Fruit fly (Drosophila melanogaster) whole organism, pupa: ENCODE results near the gene Mkp3.
A peak's percentile ranks its signal among the peaks of the same experiment; 100 is the strongest.

Experiments
- CG10348 ChIP-seq: fragments of 200-800 bp; sonication (Bioruptor generic); IDR thresholded peaks from 2 replicates; pipeline ENCODE4 v1.3.6; 2022; ENCODE audit warnings: missing biosample characterization, missing genetic modification characterization
- CG12605 ChIP-seq: fragments of 200-800 bp; sonication (Bioruptor generic); IDR thresholded peaks from 2 replicates; pipeline ENCODE4 v1.3.6; 2022; ENCODE audit warnings: missing biosample characterization, missing genetic modification characterization
- CG13204 ChIP-seq: fragments of 200-800 bp; sonication (Bioruptor generic); optimal IDR thresholded peaks from 2 replicates; lab custom pipeline; 2018; ENCODE audit warnings: missing biosample characterization, mild to moderate bottlenecking, missing genetic modification characterization, moderate library complexity
- CG14655 ChIP-seq: fragments of 200-800 bp; sonication (Bioruptor generic); optimal IDR thresholded peaks from 3 replicates; lab custom pipeline; 2017; ENCODE audit warnings: mild to moderate bottlenecking, missing biosample characterization, missing genetic modification reagents, missing genetic modification characterization
- CG15710 ChIP-seq: fragments of 200-800 bp; sonication (Bioruptor generic); optimal IDR thresholded peaks from 2 replicates; lab custom pipeline; 2018; ENCODE audit warnings: missing biosample characterization, mild to moderate bottlenecking, missing genetic modification characterization, moderate library complexity
- CG17806 ChIP-seq: fragments of 200-800 bp; sonication (Bioruptor generic); optimal IDR thresholded peaks from 2 replicates; lab custom pipeline; 2018; ENCODE audit warnings: missing biosample characterization, mild to moderate bottlenecking, missing genetic modification characterization, moderate library complexity
- CG32121 ChIP-seq: fragments of 200-800 bp; sonication (Bioruptor generic); IDR thresholded peaks from 2 replicates; pipeline ENCODE4 v1.3.6; 2022; ENCODE audit warnings: missing biosample characterization, missing genetic modification characterization
- CG34367 ChIP-seq: fragments of 200-800 bp; sonication (Bioruptor generic); optimal IDR thresholded peaks from 2 replicates; lab custom pipeline; 2018; ENCODE audit warnings: missing biosample characterization, mild to moderate bottlenecking, missing genetic modification characterization
- CG4496 ChIP-seq: fragments of 200-800 bp; sonication (Bioruptor generic); IDR thresholded peaks from 3 replicates; pipeline ENCODE4 v1.3.6; 2022; ENCODE audit warnings: missing biosample characterization, missing genetic modification characterization
- CG8159 ChIP-seq: fragments of 200-800 bp; sonication (Bioruptor generic); optimal IDR thresholded peaks from 3 replicates; lab custom pipeline; 2018; ENCODE audit warnings: missing biosample characterization, mild to moderate bottlenecking, missing genetic modification characterization, moderate library complexity
- CG8301 ChIP-seq: fragments of 200-800 bp; sonication (Bioruptor generic); optimal IDR thresholded peaks from 2 replicates; lab custom pipeline; 2018; ENCODE audit warnings: missing biosample characterization, mild to moderate bottlenecking, missing genetic modification characterization
- CG9948 ChIP-seq: fragments of 200-800 bp; sonication (Bioruptor generic); optimal IDR thresholded peaks from 2 replicates; lab custom pipeline; 2018; ENCODE audit warnings: missing biosample characterization, mild to moderate bottlenecking, missing genetic modification characterization, moderate library complexity
- D1 ChIP-seq: fragments of 200-800 bp; sonication (Bioruptor generic); optimal IDR thresholded peaks from 2 replicates; lab custom pipeline; 2018; ENCODE audit warnings: missing biosample characterization, mild to moderate bottlenecking, missing genetic modification characterization, moderate library complexity
- EcR ChIP-seq: fragments of 200-800 bp; sonication (Bioruptor generic); optimal IDR thresholded peaks from 3 replicates; lab custom pipeline; 2019; ENCODE audit warnings: missing biosample characterization, missing genetic modification characterization, mild to moderate bottlenecking, moderate library complexity, missing genetic modification reagents
- Ets98B ChIP-seq: fragments of 200-800 bp; sonication (Bioruptor generic); IDR thresholded peaks from 2 replicates; pipeline ENCODE4 v1.3.6; 2022; ENCODE audit warnings: missing biosample characterization, missing genetic modification characterization
- Pif1A ChIP-seq: fragments of 200-800 bp; sonication (Bioruptor generic); optimal IDR thresholded peaks from 3 replicates; lab custom pipeline; 2016; ENCODE audit warnings: missing biosample characterization, missing genetic modification characterization
- Pif1B ChIP-seq: fragments of 200-800 bp; sonication (Bioruptor generic); optimal IDR thresholded peaks from 3 replicates; lab custom pipeline; 2016; ENCODE audit warnings: missing biosample characterization, missing genetic modification characterization
- Snoo ChIP-seq: fragments of 200-800 bp; sonication (Bioruptor generic); optimal IDR thresholded peaks from 3 replicates; lab custom pipeline; 2017; ENCODE audit warnings: missing biosample characterization, mild to moderate bottlenecking, missing genetic modification characterization, inconsistent platforms
- fd96Ca ChIP-seq: fragments of 200-800 bp; sonication (Bioruptor generic); IDR thresholded peaks from 3 replicates; pipeline ENCODE4 v1.3.6; 2022; ENCODE audit warnings: missing biosample characterization, missing genetic modification characterization
- gl ChIP-seq: fragments of 200-800 bp; sonication (Bioruptor generic); optimal IDR thresholded peaks from 2 replicates; lab custom pipeline; 2018; ENCODE audit warnings: missing biosample characterization, mild to moderate bottlenecking, missing genetic modification characterization
- rn ChIP-seq: fragments of 200-800 bp; sonication (Bioruptor generic); IDR thresholded peaks from 2 replicates; pipeline ENCODE4 v1.3.6; 2022; ENCODE audit warnings: missing biosample characterization, missing genetic modification characterization

Gene Mkp3

DNA sequence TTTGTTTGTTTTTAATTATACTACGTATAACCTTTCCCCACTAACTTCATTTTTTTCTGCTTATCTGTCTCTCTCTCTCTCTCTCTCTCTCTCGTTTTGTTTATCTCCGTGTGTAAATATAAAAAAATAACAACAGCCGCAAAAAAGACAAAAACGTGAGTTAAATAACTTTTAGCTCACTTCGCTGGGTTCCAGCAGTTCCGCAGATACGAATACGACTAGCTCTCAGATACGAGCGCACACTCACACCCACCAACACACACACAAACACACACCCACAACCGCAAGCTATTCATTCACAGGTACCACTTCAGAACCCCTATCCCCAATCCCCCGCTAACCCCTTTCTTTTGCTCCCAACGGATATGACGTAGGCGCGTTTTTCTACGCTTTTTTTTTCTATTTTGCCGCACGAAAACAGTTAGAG is 14.0 kb downstream of the Mkp3 start:
- no peak for TF ChIP-seq rn (GFP tag; lab: Robert Waterston, UW)
- TF ChIP-seq gl (tag; lab: Kevin White, UChicago): peak; percentile 47
- TF ChIP-seq CG10348: no peak
- peak; percentile 80 for TF ChIP-seq CG13204 (GFP tag; lab: Kevin White, UChicago)
- TF ChIP-seq CG17806 (tag; lab: Kevin White, UChicago): peak; percentile 57
- TF ChIP-seq EcR (GFP tag; lab: Kevin White, UChicago): peak; percentile 53
- TF ChIP-seq CG15710 (tag; lab: Kevin White, UChicago): peak; percentile 72
- TF ChIP-seq Snoo (tag; lab: Kevin White, UChicago): peak; percentile 44
- peak; percentile 68 for TF ChIP-seq CG32121
- peak; percentile 83 for TF ChIP-seq Pif1A (GFP tag; lab: Kevin White, UChicago)
- TF ChIP-seq CG8301 (tag; lab: Kevin White, UChicago): peak; percentile 75
- TF ChIP-seq CG14655: peak; percentile 78
- peak; percentile 86 for TF ChIP-seq CG12605 (GFP tag; lab: Robert Waterston, UW)
- TF ChIP-seq D1: peak; percentile 9
- TF ChIP-seq CG34367 (tag; lab: Kevin White, UChicago): peak; percentile 77
- TF ChIP-seq CG8159 (tag; lab: Kevin White, UChicago): peak; percentile 84
- TF ChIP-seq CG4496: peak; percentile 80
- TF ChIP-seq Ets98B (GFP tag; lab: Robert Waterston, UW): peak; percentile 66; the same call in 1 of the 2 replicates
- TF ChIP-seq CG9948 (tag; lab: Kevin White, UChicago): no peak
- peak; percentile 81 for TF ChIP-seq Pif1B (GFP tag; lab: Kevin White, UChicago)
- TF ChIP-seq fd96Ca (GFP tag; lab: Robert Waterston, UW): peak; percentile 51; the same call in 1 of the 3 replicates

DNA sequence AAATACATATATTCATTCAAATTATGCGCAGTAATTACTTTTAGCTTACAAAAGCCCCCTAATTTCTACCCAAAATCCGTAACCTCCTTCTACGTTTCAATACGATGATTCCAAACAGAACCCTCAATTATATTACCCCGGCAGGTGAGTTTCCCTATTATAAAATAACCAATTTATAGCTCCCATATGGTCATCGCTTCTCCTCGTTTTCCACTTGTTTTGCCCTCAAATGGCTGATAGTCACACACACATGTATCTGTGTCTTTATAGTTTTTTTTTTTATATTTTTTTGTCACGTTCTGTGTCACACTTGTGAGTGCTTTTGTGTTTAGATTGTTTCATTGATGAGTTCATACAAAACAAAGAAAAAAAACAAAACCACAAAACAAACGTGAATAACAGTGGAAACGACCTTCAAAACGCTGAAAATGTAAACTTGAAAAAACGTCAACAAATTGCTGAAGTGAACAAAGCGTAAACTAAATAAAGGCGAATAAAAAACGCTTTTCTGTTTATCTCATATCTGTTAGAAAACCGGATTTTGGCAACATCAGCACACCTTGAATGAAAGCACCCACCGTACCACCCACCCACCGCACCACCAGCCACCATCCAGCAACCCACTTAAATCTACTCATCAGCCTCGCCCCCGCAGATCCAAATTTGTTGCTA is 14.9 kb downstream of the Mkp3 start:
- TF ChIP-seq CG4496: 0 out of 3 replicates have a peak, but pooled peaks have one; percentile 22
- no peak for TF ChIP-seq Pif1B (GFP tag; lab: Kevin White, UChicago)
- TF ChIP-seq, all 21 proteins: peak for 1

DNA sequence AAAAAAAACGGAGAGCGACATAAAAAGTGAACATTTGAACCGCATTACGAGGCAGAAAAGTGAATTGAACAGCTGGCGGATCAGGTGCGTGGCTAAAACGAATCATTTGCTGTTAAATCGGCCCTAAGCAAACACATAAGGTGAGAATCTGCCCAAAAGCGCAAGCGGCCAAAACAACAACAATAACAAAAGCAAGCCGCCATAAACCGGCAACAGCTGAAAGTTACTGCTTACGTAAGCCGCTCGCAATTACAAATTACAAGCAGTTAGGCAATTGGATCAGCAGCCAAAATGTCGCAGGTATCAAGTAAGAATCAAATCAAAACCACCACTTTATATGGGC is 22.8 kb downstream of the Mkp3 start:
- no peak for TF ChIP-seq CG10348
- peak; percentile 3; the same call in 1 of the 2 replicates for TF ChIP-seq Ets98B (GFP tag; lab: Robert Waterston, UW)
- TF ChIP-seq CG12605 (GFP tag; lab: Robert Waterston, UW): peak; percentile 42; the same call in 1 of the 2 replicates
- 0 out of 3 replicates have a peak, but pooled peaks have one; percentile 25 for TF ChIP-seq CG4496
- TF ChIP-seq D1: no peak
- 0 out of 2 replicates have a peak, but pooled peaks have one; percentile 1 for TF ChIP-seq CG32121
- no peak for TF ChIP-seq CG9948 (tag; lab: Kevin White, UChicago)
- TF ChIP-seq, all 21 proteins: peak for 4

DNA sequence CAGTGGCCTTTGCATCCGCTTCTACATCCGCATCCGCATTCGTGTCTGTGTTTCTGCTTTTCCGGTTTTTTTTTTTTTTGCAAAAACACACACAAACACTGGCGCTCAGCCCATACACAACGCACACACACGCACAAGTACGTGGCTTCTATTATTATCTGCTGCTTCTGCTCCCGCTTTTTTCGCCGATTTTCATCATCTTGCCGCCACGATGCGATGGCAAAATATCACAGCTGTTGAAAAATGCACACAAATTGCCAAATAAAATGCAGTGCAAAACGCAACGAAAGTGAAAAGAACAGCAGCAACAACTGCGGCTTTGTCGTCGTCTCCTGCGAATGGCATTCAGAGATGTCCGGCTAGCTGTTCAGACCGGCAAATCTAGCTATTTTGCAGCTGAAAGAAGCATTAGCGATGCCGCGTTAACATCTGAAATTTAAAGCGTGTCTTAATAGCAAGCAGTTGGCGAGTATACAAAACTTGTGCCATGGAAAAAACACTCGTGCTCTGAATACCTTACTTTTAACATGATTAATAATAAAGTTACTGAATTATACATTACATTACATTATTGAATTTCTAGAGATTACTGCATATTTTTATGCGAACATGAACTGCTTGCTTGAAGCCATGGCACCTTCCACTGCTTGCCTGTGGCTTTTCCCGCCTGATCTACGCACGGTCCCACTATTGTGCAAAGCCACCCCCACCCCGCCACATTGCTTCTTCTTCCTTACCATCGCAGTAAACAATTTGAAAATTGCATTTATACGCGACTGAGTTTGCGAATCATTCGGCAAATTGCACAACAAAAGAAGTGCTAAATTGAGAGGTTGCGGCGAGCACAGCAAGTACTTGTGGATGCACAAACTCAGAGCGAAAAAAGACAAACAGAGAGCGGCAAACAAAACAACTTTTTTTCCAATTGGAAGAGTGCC is 23.5 kb downstream of the Mkp3 start, which contains the start of the genes Ugt316A1 and Sfxn2:
Gene Ugt316A1 (minus strand): TSS at position 345 of the 938 bp plus-strand sequence.
Gene Sfxn2 (plus strand): TSS at position 694 of the 938 bp plus-strand sequence.
- TF ChIP-seq CG4496 (peak; percentile 23), CG13204 (GFP tag; lab: Kevin White, UChicago) (peak; percentile 58), gl (tag; lab: Kevin White, UChicago) (peak; percentile 5), Pif1A (GFP tag; lab: Kevin White, UChicago) (peak; percentile 79), D1 (no peak), CG8159 (tag; lab: Kevin White, UChicago) (peak; percentile 35), Ets98B (GFP tag; lab: Robert Waterston, UW) (peak; percentile 45; the same call in 1 of the 2 replicates), Snoo (tag; lab: Kevin White, UChicago) (peak; percentile 64), fd96Ca (GFP tag; lab: Robert Waterston, UW) (peak; percentile 50; the same call in 1 of the 3 replicates), CG8301 (tag; lab: Kevin White, UChicago) (peak; percentile 61), CG12605 (GFP tag; lab: Robert Waterston, UW) (peak; percentile 63), CG15710 (tag; lab: Kevin White, UChicago) (peak; percentile 36), rn (GFP tag; lab: Robert Waterston, UW) (no peak), Pif1B (GFP tag; lab: Kevin White, UChicago) (peak; percentile 52), CG9948 (tag; lab: Kevin White, UChicago) (no peak), CG32121 (peak; percentile 33), CG17806 (tag; lab: Kevin White, UChicago) (no peak), EcR (GFP tag; lab: Kevin White, UChicago) (no peak)

DNA sequence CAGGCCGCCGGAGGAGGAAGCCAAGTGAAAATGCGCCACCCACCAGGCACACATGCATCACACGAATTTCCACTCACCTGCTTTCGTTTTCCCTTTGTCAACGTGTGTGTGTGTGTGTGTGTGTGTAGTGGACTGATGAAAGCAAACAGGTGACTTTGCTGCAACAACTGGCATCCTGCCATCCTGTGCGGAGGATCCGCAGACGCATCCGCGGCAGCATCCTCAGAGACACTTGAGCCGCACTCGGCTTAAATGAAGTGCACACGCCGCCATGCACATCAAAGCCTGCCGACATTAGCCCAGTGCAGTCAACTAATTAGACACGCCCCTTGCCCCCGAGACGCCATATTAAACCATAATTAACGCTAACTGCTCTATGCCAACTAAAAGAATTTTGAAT is 27.4 kb downstream of the Mkp3 start:
- no peak for TF ChIP-seq Ets98B (GFP tag; lab: Robert Waterston, UW)
- TF ChIP-seq CG4496: 0 out of 3 replicates have a peak, but pooled peaks have one; percentile 10
